Worm (Caenorhabditis elegans): ENCODE measurements around the gene F20C5.5.

The F20C5.5 gene

ce11 chrIV:8762471-8762870 is 7.0 kb downstream of the F20C5.5 start:
- TF ChIP-seq hlh-8 (tag; optimal IDR thresholded peaks at IDR 0.05) (peak; percentile 69), ceh-18 (tag; optimal IDR thresholded peaks at IDR 0.05) (peak; percentile 20), che-1 (tag; optimal IDR thresholded peaks at IDR 0.05) (no peak), ceh-22 (tag; optimal IDR thresholded peaks at IDR 0.05) (no peak), ceh-9 (tag; optimal IDR thresholded peaks at IDR 0.05) (no peak), syd-9 (tag; optimal IDR thresholded peaks at IDR 0.05) (no peak), madf-2 (tag; optimal IDR thresholded peaks at IDR 0.05) (no peak), T23F11.4 (GFP tag; optimal IDR thresholded peaks at IDR 0.05) (no peak), nhr-11 (tag; optimal IDR thresholded peaks at IDR 0.05) (no peak), sdc-2 (tag; optimal IDR thresholded peaks at IDR 0.05) (no peak), hlh-30 (tag; optimal IDR thresholded peaks at IDR 0.05; ENCODE audit: insufficient read depth) (no peak), lim-6 (tag; optimal IDR thresholded peaks at IDR 0.05) (no peak), tbx-2 (tag; optimal IDR thresholded peaks at IDR 0.05) (peak; percentile 44), C08G9.2 (tag; optimal IDR thresholded peaks at IDR 0.05) (no peak), pha-4 (tag; optimal IDR thresholded peaks at IDR 0.05) (no peak), zip-5 (tag; optimal IDR thresholded peaks at IDR 0.05) (no peak), ets-4 (tag; optimal IDR thresholded peaks at IDR 0.05) (no peak), ceh-45 (GFP tag; IDR thresholded peaks at IDR 0.05) (no peak), ref-2 (tag; optimal IDR thresholded peaks at IDR 0.05) (no peak), ama-1 (optimal IDR thresholded peaks at IDR 0.05) (no peak), ztf-16 (tag; optimal IDR thresholded peaks at IDR 0.05) (no peak), lin-11 (tag; optimal IDR thresholded peaks at IDR 0.05) (no peak), pag-3 (tag; optimal IDR thresholded peaks at IDR 0.05; ENCODE audit: borderline replicate concordance) (no peak), elt-4 (tag; optimal IDR thresholded peaks at IDR 0.05) (no peak), fkh-10 (GFP tag; optimal IDR thresholded peaks at IDR 0.05) (no peak), hlh-15 (tag; optimal IDR thresholded peaks at IDR 0.05) (no peak), ceh-31 (tag; optimal IDR thresholded peaks at IDR 0.05) (peak; percentile 82), fax-1 (tag; optimal IDR thresholded peaks at IDR 0.05) (no peak), odd-2 (tag; optimal IDR thresholded peaks at IDR 0.05) (no peak), unc-55 (GFP tag; optimal IDR thresholded peaks at IDR 0.05) (no peak), Y22D7AL.16 (tag; optimal IDR thresholded peaks at IDR 0.05) (no peak), nhr-232 (tag; optimal IDR thresholded peaks at IDR 0.05) (no peak), sox-2 (GFP tag; IDR thresholded peaks at IDR 0.05) (no peak), ahr-1 (tag; optimal IDR thresholded peaks at IDR 0.05) (no peak), elt-2 (tag; optimal IDR thresholded peaks at IDR 0.05) (no peak), ceh-34 (tag; optimal IDR thresholded peaks at IDR 0.05) (peak; percentile 49), hlh-6 (tag; optimal IDR thresholded peaks at IDR 0.05) (no peak), F13H6.1 (tag; optimal IDR thresholded peaks at IDR 0.05) (no peak), rnt-1 (tag; optimal IDR thresholded peaks at IDR 0.05) (no peak), ttx-3 (tag; optimal IDR thresholded peaks at IDR 0.05) (no peak), K02D7.2 (tag; optimal IDR thresholded peaks at IDR 0.05) (no peak), nfya-1 (tag; optimal IDR thresholded peaks at IDR 0.05) (peak; percentile 52), mec-3 (tag; optimal IDR thresholded peaks at IDR 0.05; ENCODE audit: borderline replicate concordance) (no peak), ceh-30 (tag; optimal IDR thresholded peaks at IDR 0.05) (no peak), sox-4 (tag; optimal IDR thresholded peaks at IDR 0.05) (no peak), dve-1 (tag; optimal IDR thresholded peaks at IDR 0.05) (no peak), unc-3 (GFP tag; conservative IDR thresholded peaks at IDR 0.05) (no peak), unc-3 (tag; optimal IDR thresholded peaks at IDR 0.05) (no peak), C38D4.7 (GFP tag; optimal IDR thresholded peaks at IDR 0.05) (no peak), fkh-6 (tag; optimal IDR thresholded peaks at IDR 0.05) (no peak), pros-1 (tag; optimal IDR thresholded peaks at IDR 0.05) (no peak), ceh-6 (GFP tag; optimal IDR thresholded peaks at IDR 0.05) (no peak), gmeb-2 (tag; optimal IDR thresholded peaks at IDR 0.05) (no peak), pha-2 (tag; optimal IDR thresholded peaks at IDR 0.05) (no peak), hlh-13 (GFP tag; optimal IDR thresholded peaks at IDR 0.05) (no peak)

Measured in whole organism, late embryonic.